Worm (Caenorhabditis elegans) whole organism, young adult: ENCODE measurements around the gene cdr-3.

ENCODE experiments used
- B0019.2 ChIP-seq: fragments of 200-800 bp; sonication (Bioruptor generic); conservative IDR thresholded peaks from 2 replicates; pipeline ENCODE4 v1.3.6; 2022; ENCODE audit warnings: missing genetic modification reagents, missing genetic modification characterization, missing compliant biosample characterization
- B0035.1 ChIP-seq: sonication (generic microtip); optimal IDR thresholded peaks from 2 replicates; lab custom pipeline; 2016; ENCODE audit warnings: missing genetic modification characterization, mild to moderate bottlenecking, missing compliant biosample characterization, missing genotype, missing genetic modification reagents
- B0336.3 ChIP-seq: fragments of 200-800 bp; sonication (Bioruptor generic); IDR thresholded peaks from 2 replicates; pipeline ENCODE4 v1.3.6; 2022; ENCODE audit warnings: missing genetic modification characterization, missing compliant biosample characterization
- C06A6.2 ChIP-seq: fragments of 200-800 bp; sonication (Bioruptor generic); conservative IDR thresholded peaks from 2 replicates; pipeline ENCODE4 v1.3.6; 2022; ENCODE audit warnings: missing genetic modification characterization, missing compliant biosample characterization
- F23B12.7 ChIP-seq: sonication (generic microtip); optimal IDR thresholded peaks from 2 replicates; lab custom pipeline; 2017; ENCODE audit warnings: missing genetic modification characterization, mild to moderate bottlenecking, missing compliant biosample characterization, antibody characterized with exemption, moderate library complexity; ENCODE audit not compliant: insufficient read depth
- F49E8.2 ChIP-seq: sonication (generic microtip); optimal IDR thresholded peaks from 3 replicates; lab custom pipeline; 2017; ENCODE audit warnings: missing genetic modification characterization, mild to moderate bottlenecking, missing compliant biosample characterization, antibody characterized with exemption, moderate library complexity; ENCODE audit not compliant: insufficient read depth
- F52B5.7 ChIP-seq: sonication (generic microtip); optimal IDR thresholded peaks from 2 replicates; lab custom pipeline; 2016; ENCODE audit warnings: mild to moderate bottlenecking, missing genetic modification characterization, missing compliant biosample characterization
- T07F8.4 ChIP-seq: sonication (generic microtip); optimal IDR thresholded peaks from 2 replicates; lab custom pipeline; 2016; ENCODE audit warnings: mild to moderate bottlenecking, missing genetic modification characterization, moderate library complexity, missing compliant biosample characterization
- T26A5.8 ChIP-seq: sonication (generic microtip); optimal IDR thresholded peaks from 2 replicates; lab custom pipeline; 2016; ENCODE audit warnings: missing genetic modification characterization, missing compliant biosample characterization
- Y95B8A.8 ChIP-seq: fragments of 200-800 bp; sonication (Bioruptor generic); IDR thresholded peaks from 2 replicates; pipeline ENCODE4 v1.3.6; 2022; ENCODE audit warnings: missing genetic modification reagents, missing genetic modification characterization, missing compliant biosample characterization
- aptf-3 ChIP-seq: fragments of 200-800 bp; sonication (Bioruptor generic); IDR thresholded peaks from 2 replicates; pipeline ENCODE4 v1.3.6; 2022; ENCODE audit warnings: missing genetic modification characterization, missing compliant biosample characterization
- atf-7 ChIP-seq: sonication (generic microtip); optimal IDR thresholded peaks from 2 replicates; lab custom pipeline; 2017; ENCODE audit warnings: mild to moderate bottlenecking, missing genetic modification characterization, missing compliant biosample characterization
- attf-3 ChIP-seq: fragments of 200-800 bp; sonication (Bioruptor generic); conservative IDR thresholded peaks from 2 replicates; pipeline ENCODE4 v1.3.6; 2022; ENCODE audit warnings: missing genetic modification reagents, missing genetic modification characterization, missing compliant biosample characterization
- attf-5 ChIP-seq: fragments of 200-800 bp; sonication (Bioruptor generic); optimal IDR thresholded peaks from 2 replicates; lab custom pipeline; 2018; ENCODE audit warnings: mild to moderate bottlenecking, missing genetic modification characterization, missing compliant biosample characterization
- ccch-3 ChIP-seq: fragments of 200-800 bp; sonication (Bioruptor generic); optimal IDR thresholded peaks from 2 replicates; lab custom pipeline; 2018; ENCODE audit warnings: mild to moderate bottlenecking, missing genetic modification characterization, missing compliant biosample characterization
- ceh-100 ChIP-seq: fragments of 200-800 bp; sonication (Bioruptor generic); IDR thresholded peaks from 2 replicates; pipeline ENCODE4 v1.3.6; 2022; ENCODE audit warnings: missing genetic modification reagents, missing genetic modification characterization, missing compliant biosample characterization
- efl-1 ChIP-seq: fragments of 150-350 bp; optimal IDR thresholded peaks from 2 replicates; lab custom pipeline; 2014; ENCODE audit warnings: missing biosample characterization, missing genetic modification reagents, missing genetic modification characterization
- egl-44 ChIP-seq: fragments of 200-800 bp; sonication (Bioruptor generic); IDR thresholded peaks from 2 replicates; pipeline ENCODE4 v1.3.6; 2022; ENCODE audit warnings: missing genetic modification reagents, missing genetic modification characterization, missing compliant biosample characterization
- egrh-3 ChIP-seq: fragments of 200-800 bp; sonication (Bioruptor generic); IDR thresholded peaks from 2 replicates; pipeline ENCODE4 v1.3.6; 2022; ENCODE audit warnings: missing genetic modification reagents, missing genetic modification characterization, missing compliant biosample characterization
- hlh-26 ChIP-seq: fragments of 200-800 bp; sonication (Bioruptor generic); conservative IDR thresholded peaks from 2 replicates; pipeline ENCODE4 v1.3.6; 2022; ENCODE audit warnings: missing genetic modification reagents, missing genetic modification characterization, missing compliant biosample characterization
- hrde-1 ChIP-seq: sonication (generic microtip); optimal IDR thresholded peaks from 2 replicates; lab custom pipeline; 2016; ENCODE audit warnings: missing genetic modification characterization, mild to moderate bottlenecking, missing compliant biosample characterization, moderate library complexity, missing genotype, missing genetic modification reagents, borderline replicate concordance
- hsf-1 ChIP-seq: fragments of 200-800 bp; sonication (Bioruptor generic); IDR thresholded peaks from 2 replicates; pipeline ENCODE4 v1.3.6; 2022; ENCODE audit warnings: missing genetic modification reagents, missing genetic modification characterization, missing compliant biosample characterization
- lin-40 ChIP-seq: sonication (generic microtip); optimal IDR thresholded peaks from 2 replicates; lab custom pipeline; 2016; ENCODE audit warnings: missing genetic modification characterization, mild to moderate bottlenecking, missing compliant biosample characterization, missing genotype, missing genetic modification reagents
- lsl-1 ChIP-seq: fragments of 200-800 bp; sonication (Bioruptor generic); optimal IDR thresholded peaks from 2 replicates; lab custom pipeline; 2018; ENCODE audit warnings: mild to moderate bottlenecking, missing genetic modification characterization, moderate library complexity, missing compliant biosample characterization
- madf-6 ChIP-seq: fragments of 200-800 bp; sonication (Bioruptor generic); IDR thresholded peaks from 2 replicates; pipeline ENCODE4 v1.3.6; 2022; ENCODE audit warnings: missing genetic modification reagents, missing genetic modification characterization, missing compliant biosample characterization
- madf-8 ChIP-seq: fragments of 200-800 bp; sonication (Bioruptor generic); conservative IDR thresholded peaks from 2 replicates; pipeline ENCODE4 v1.3.6; 2022; ENCODE audit warnings: missing genetic modification reagents, missing genetic modification characterization, missing compliant biosample characterization
- mcd-1 ChIP-seq: fragments of 200-800 bp; sonication (Bioruptor generic); IDR thresholded peaks from 2 replicates; pipeline ENCODE4 v1.3.6; 2022; ENCODE audit warnings: missing genetic modification reagents, missing genetic modification characterization, missing compliant biosample characterization
- nfyb-1 ChIP-seq: fragments of 200-800 bp; sonication (Bioruptor generic); IDR thresholded peaks from 2 replicates; pipeline ENCODE4 v1.3.6; 2022; ENCODE audit warnings: missing genetic modification reagents, missing genetic modification characterization, missing compliant biosample characterization
- nhr-80 ChIP-seq: sonication (generic microtip); optimal IDR thresholded peaks from 2 replicates; lab custom pipeline; 2016; ENCODE audit warnings: missing genetic modification characterization, missing compliant biosample characterization
- rec-8 ChIP-seq, 2 experiments: sonication (generic microtip); optimal IDR thresholded peaks; 2 replicates each; lab custom pipeline; 2016; ENCODE audit warnings: mild to moderate bottlenecking in 2 of 2, missing genetic modification characterization in 2 of 2, missing genetic modification reagents in 2 of 2, missing genotype in 2 of 2, missing biosample characterization in 1 of 2, missing compliant biosample characterization in 1 of 2, moderate library complexity in 1 of 2
- snpc-1.3 ChIP-seq: sonication (generic microtip); optimal IDR thresholded peaks from 2 replicates; lab custom pipeline; 2017; ENCODE audit warnings: missing genetic modification characterization, mild to moderate bottlenecking, missing compliant biosample characterization, antibody characterized with exemption, moderate library complexity, missing genotype, missing genetic modification reagents; ENCODE audit not compliant: insufficient read depth
- somi-1 ChIP-seq: fragments of 200-800 bp; sonication (Bioruptor generic); optimal IDR thresholded peaks from 2 replicates; lab custom pipeline; 2018; ENCODE audit warnings: mild to moderate bottlenecking, missing genetic modification characterization, missing compliant biosample characterization
- sptf-2 ChIP-seq: fragments of 200-800 bp; sonication (Bioruptor generic); optimal IDR thresholded peaks from 2 replicates; lab custom pipeline; 2018; ENCODE audit warnings: mild to moderate bottlenecking, missing genetic modification characterization, missing compliant biosample characterization
- tbp1 ChIP-seq: fragments of 200-800 bp; sonication (Bioruptor generic); optimal IDR thresholded peaks from 2 replicates; lab custom pipeline; 2018; ENCODE audit warnings: mild to moderate bottlenecking, missing genetic modification characterization, missing compliant biosample characterization
- tbx-9 ChIP-seq: sonication (generic microtip); optimal IDR thresholded peaks from 2 replicates; lab custom pipeline; 2016; ENCODE audit warnings: borderline replicate concordance, missing genetic modification characterization, inconsistent platforms, missing compliant biosample characterization
- unc-130 ChIP-seq: sonication (generic microtip); optimal IDR thresholded peaks from 2 replicates; lab custom pipeline; 2016; ENCODE audit warnings: missing genetic modification reagents, missing genetic modification characterization, missing compliant biosample characterization
- ztf-28 ChIP-seq: fragments of 200-800 bp; sonication (Bioruptor generic); IDR thresholded peaks from 2 replicates; pipeline ENCODE4 v1.3.6; 2022; ENCODE audit warnings: missing genetic modification reagents, missing genetic modification characterization, missing compliant biosample characterization

cdr-3 gene

DNA sequence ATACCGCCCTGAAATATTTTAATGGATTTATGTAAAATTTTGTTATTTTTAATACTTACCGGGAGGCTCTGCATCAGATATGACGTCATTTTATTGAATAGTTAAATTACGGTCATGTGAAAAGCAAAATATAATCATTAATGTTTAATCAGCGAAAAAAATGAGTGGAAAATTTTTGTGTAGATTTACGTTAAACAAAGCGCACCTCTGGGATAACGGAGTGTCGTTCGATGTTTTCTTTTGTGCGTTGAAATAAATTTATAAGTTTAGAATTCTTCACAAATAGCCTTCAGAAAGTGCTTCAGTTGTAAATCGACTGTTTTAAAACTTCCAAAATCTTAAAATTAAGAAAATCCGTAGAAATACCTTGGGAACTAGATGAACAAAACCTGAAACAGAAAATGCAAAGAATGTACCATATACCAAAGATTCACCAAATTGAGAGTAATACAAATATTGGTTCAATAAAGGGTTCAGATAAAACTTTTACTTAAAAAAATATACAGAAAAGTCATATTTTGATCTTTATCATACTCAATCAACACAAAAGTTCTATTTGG lies 16.4 kb downstream of the cdr-3 start, which contains the start of the genes K01D12.20 and miga-1:
Gene K01D12.20 (minus strand): TSS at position 138 of the 560 bp plus-strand sequence.
Gene miga-1 (minus strand): TSS at position 183 of the 560 bp plus-strand sequence.
- TF ChIP-seq hsf-1 (no peak), T26A5.8 (tag; lab: Kevin White, UChicago) (no peak), nhr-80 (tag; lab: Kevin White, UChicago) (peak; percentile 18), attf-3 (peak; percentile 96), F23B12.7 (tag; lab: Kevin White, UChicago) (peak; percentile 4), attf-5 (peak; percentile 7), lin-40 (no peak), madf-6 (GFP tag; lab: Robert Waterston, UW) (peak; percentile 29; the same call in 1 of the 2 replicates), egl-44 (no peak), atf-7 (tag; lab: Kevin White, UChicago) (peak; percentile 33)

DNA sequence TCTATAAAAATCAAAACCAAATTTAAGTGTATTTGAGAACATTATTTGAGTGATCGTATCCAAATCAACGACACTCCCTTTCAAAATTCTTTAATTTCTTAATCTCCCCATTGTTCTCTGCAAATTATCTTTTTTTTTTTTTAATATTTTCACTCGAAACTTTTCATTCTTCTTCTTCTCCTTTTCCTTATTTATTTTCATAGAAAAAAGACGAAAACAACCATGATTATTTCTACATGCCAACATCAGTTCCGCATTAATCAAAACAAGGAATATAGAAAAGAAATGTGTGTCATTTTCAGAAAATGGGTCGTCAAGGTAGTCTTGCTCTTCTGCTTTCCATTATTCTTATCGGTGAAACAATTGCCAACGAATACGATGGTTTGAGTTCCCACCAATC lies 19.6 kb downstream of the cdr-3 start, which contains the start of gene K01D12.5:
Gene K01D12.5 (plus strand): TSS at position 301 of the 400 bp plus-strand sequence.
- TF ChIP-seq hlh-26 (no peak), C06A6.2 (GFP tag; lab: Robert Waterston, UW) (no peak), F52B5.7 (no peak), somi-1 (GFP tag; lab: Kevin White, UChicago) (no peak), T07F8.4 (tag; lab: Kevin White, UChicago) (no peak), B0035.1 (no peak)

DNA sequence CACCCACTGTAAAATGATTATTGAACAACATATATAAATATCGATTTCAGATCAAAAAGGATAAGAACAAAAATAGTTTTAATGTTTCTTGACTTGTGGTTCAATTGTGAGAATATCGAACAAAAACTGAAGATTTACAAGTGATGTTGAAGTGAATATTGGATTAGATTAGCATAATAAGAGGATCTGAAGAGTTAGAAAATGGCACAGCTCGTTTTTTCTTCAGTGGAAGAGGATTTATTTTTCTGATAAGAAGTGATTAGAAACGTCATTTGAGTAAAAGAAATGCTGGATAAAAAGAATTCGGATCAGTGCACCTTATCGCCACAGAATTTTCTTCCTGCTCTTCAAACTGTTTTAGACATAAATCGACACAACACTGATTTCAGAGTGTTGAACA lies 21.5 kb downstream of the cdr-3 start, which contains the start of gene twk-14:
Gene twk-14 (minus strand): TSS at position 8 of the 400 bp plus-strand sequence.
- TF ChIP-seq lsl-1 (GFP tag; lab: Kevin White, UChicago) (no peak), Y95B8A.8 (GFP tag; lab: Robert Waterston, UW) (no peak), unc-130 (GFP tag; lab: Kevin White, UChicago) (no peak), sptf-2 (GFP tag; lab: Kevin White, UChicago) (no peak), mcd-1 (GFP tag; lab: Robert Waterston, UW) (no peak), efl-1 (GFP tag; lab: Kevin White, UChicago) (no peak), egrh-3 (GFP tag; lab: Robert Waterston, UW) (no peak), snpc-1.3 (tag; lab: Kevin White, UChicago) (no peak), C06A6.2 (GFP tag; lab: Robert Waterston, UW) (no peak)

DNA sequence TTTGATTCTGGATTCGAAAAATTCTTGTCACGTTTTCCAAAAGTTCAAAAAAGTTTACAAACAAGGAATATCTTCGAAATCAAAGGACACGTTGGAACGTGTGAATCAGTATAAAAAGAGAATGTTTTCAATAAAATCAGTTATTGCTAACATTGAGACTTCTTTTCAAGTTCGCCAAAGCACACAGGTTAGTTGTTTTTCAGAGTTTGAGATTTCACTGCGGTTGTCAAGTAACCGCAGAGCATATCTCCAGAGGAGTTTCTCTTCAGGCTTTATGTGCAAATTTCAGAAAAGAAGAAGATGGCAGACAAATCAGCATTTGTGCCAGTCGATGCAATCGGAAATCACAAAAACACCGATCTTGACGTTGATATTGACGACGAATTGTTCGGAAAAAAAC lies 31.0 kb downstream of the cdr-3 start, which contains the start of gene K01D12.15:
Gene K01D12.15 (plus strand): TSS at position 301 of the 400 bp plus-strand sequence.
- TF ChIP-seq attf-5 (no peak), B0336.3 (GFP tag; lab: Robert Waterston, UW) (no peak), tbx-9 (tag; lab: Kevin White, UChicago) (no peak), lsl-1 (GFP tag; lab: Kevin White, UChicago) (no peak), egl-44 (no peak), B0019.2 (GFP tag; lab: Robert Waterston, UW) (no peak), hrde-1 (no peak), T07F8.4 (tag; lab: Kevin White, UChicago) (no peak), ztf-28 (no peak), nfyb-1 (GFP tag; lab: Robert Waterston, UW) (no peak), ceh-100 (GFP tag; lab: Robert Waterston, UW) (no peak), rec-8 (tag; optimal IDR thresholded peaks at IDR 0.05; lab: Kevin White, UChicago) (no peak), aptf-3 (GFP tag; lab: Robert Waterston, UW) (no peak), tbp1 (no peak), ccch-3 (no peak), F49E8.2 (no peak), madf-8 (GFP tag; lab: Robert Waterston, UW) (no peak)
